Fruit fly (Drosophila melanogaster) whole organism, wandering third instar larva: ENCODE results near the gene Ugt303B2.

Experiments used
- Abd-B ChIP-seq: fragments of >200 bp; optimal IDR thresholded peaks from 2 replicates; lab custom pipeline; 2017; ENCODE audit warnings: missing biosample characterization, missing genetic modification characterization
- CG32264 ChIP-seq: fragments of 200-800 bp; sonication (Bioruptor generic); optimal IDR thresholded peaks from 2 replicates; lab custom pipeline; 2016; ENCODE audit warnings: missing biosample characterization, missing genetic modification characterization
- CG9705 ChIP-seq: fragments of 200-800 bp; sonication (Bioruptor generic); optimal IDR thresholded peaks from 2 replicates; lab custom pipeline; 2018; ENCODE audit warnings: missing biosample characterization, mild to moderate bottlenecking, missing genetic modification characterization
- CrebA ChIP-seq: fragments of 200-800 bp; sonication (Bioruptor generic); optimal IDR thresholded peaks from 2 replicates; lab custom pipeline; 2016; ENCODE audit warnings: missing biosample characterization, mild to moderate bottlenecking, missing genetic modification characterization, borderline replicate concordance
- Dfd ChIP-seq: fragments of >200 bp; optimal IDR thresholded peaks from 2 replicates; lab custom pipeline; 2017; ENCODE audit warnings: missing biosample characterization, missing genetic modification characterization
- GATAd ChIP-seq: sonication (Bioruptor generic); optimal IDR thresholded peaks from 2 replicates; lab custom pipeline; 2016; ENCODE audit warnings: missing biosample characterization, missing genetic modification characterization
- Hr78 ChIP-seq: fragments of >200 bp; optimal IDR thresholded peaks from 2 replicates; lab custom pipeline; 2017; ENCODE audit warnings: missing biosample characterization, missing genetic modification characterization
- Hr83 ChIP-seq: fragments of 200-300 bp; sonication (Bioruptor generic); optimal IDR thresholded peaks from 2 replicates; lab custom pipeline; 2016; ENCODE audit warnings: missing biosample characterization, mild to moderate bottlenecking, missing genetic modification characterization, moderate library complexity; ENCODE audit not compliant: poor library complexity, severe bottlenecking
- Jra ChIP-seq: sonication (Bioruptor generic); optimal IDR thresholded peaks from 2 replicates; lab custom pipeline; 2016; ENCODE audit warnings: missing biosample characterization, missing genetic modification characterization
- Mio ChIP-seq: sonication (Bioruptor generic); optimal IDR thresholded peaks from 2 replicates; lab custom pipeline; 2016; ENCODE audit warnings: missing biosample characterization, missing genetic modification characterization
- Myc ChIP-seq: fragments of >200 bp; optimal IDR thresholded peaks from 2 replicates; lab custom pipeline; 2017
- OdsH ChIP-seq: fragments of 200-800 bp; sonication (Bioruptor generic); optimal IDR thresholded peaks from 2 replicates; lab custom pipeline; 2016; ENCODE audit warnings: missing biosample characterization, mild to moderate bottlenecking, missing genetic modification characterization
- Rel ChIP-seq, 2 experiments: fragments of 200-800 bp; sonication (Bioruptor generic) in 1 of 2; optimal IDR thresholded peaks; 2 replicates in 1 of 2; 3 replicates in 1 of 2; lab custom pipeline; 2016 to 2019; ENCODE audit warnings: mild to moderate bottlenecking in 2 of 2, missing biosample characterization in 2 of 2, missing genetic modification characterization in 2 of 2, moderate library complexity in 1 of 2
- Sp1 ChIP-seq: fragments of 200-800 bp; sonication (Bioruptor generic); optimal IDR thresholded peaks from 3 replicates; lab custom pipeline; 2019; ENCODE audit warnings: missing biosample characterization, mild to moderate bottlenecking, missing genetic modification characterization, moderate library complexity
- Vsx2 ChIP-seq: fragments of 200-300, 225-300 bp; sonication (Bioruptor generic); optimal IDR thresholded peaks from 2 replicates; lab custom pipeline; 2018; ENCODE audit warnings: missing biosample characterization, missing genetic modification characterization; ENCODE audit not compliant: partially characterized antibody
- br ChIP-seq: fragments of 200-800 bp; sonication (Bioruptor generic); optimal IDR thresholded peaks from 2 replicates; lab custom pipeline; 2016; ENCODE audit warnings: missing biosample characterization, missing genetic modification characterization
- brk ChIP-seq: fragments of 200-800 bp; sonication (Bioruptor generic); optimal IDR thresholded peaks from 2 replicates; lab custom pipeline; 2016; ENCODE audit warnings: missing biosample characterization, mild to moderate bottlenecking, missing genetic modification characterization
- dsf ChIP-seq: sonication (Bioruptor generic); optimal IDR thresholded peaks from 2 replicates; lab custom pipeline; 2016; ENCODE audit warnings: missing biosample characterization, missing genetic modification characterization, borderline replicate concordance
- ey ChIP-seq: fragments of 200-800 bp; sonication (Bioruptor generic); optimal IDR thresholded peaks from 2 replicates; lab custom pipeline; 2016; ENCODE audit warnings: missing biosample characterization, missing genetic modification characterization
- foxo ChIP-seq, 2 experiments: fragments of 200-800 bp; sonication (Bioruptor generic); optimal IDR thresholded peaks; 2 replicates in 1 of 2; 3 replicates in 1 of 2; lab custom pipeline; 2016 to 2017; ENCODE audit warnings: missing biosample characterization in 2 of 2, missing genetic modification characterization in 2 of 2
- fru ChIP-seq: fragments of 200-800 bp; sonication (Bioruptor generic); optimal IDR thresholded peaks from 3 replicates; lab custom pipeline; 2016; ENCODE audit warnings: missing biosample characterization, mild to moderate bottlenecking, missing genetic modification characterization
- h ChIP-seq: fragments of 200-800 bp; sonication (Bioruptor generic); optimal IDR thresholded peaks from 3 replicates; lab custom pipeline; 2016; ENCODE audit warnings: missing biosample characterization, mild to moderate bottlenecking, missing genetic modification characterization
- jim ChIP-seq: fragments of 175-275, 200-325 bp; sonication (Bioruptor generic); optimal IDR thresholded peaks from 2 replicates; lab custom pipeline; 2016; ENCODE audit warnings: missing biosample characterization, mild to moderate bottlenecking, missing genetic modification characterization
- lola ChIP-seq: fragments of >200 bp; optimal IDR thresholded peaks from 2 replicates; lab custom pipeline; 2017; ENCODE audit warnings: missing biosample characterization, missing genetic modification characterization
- psq ChIP-seq: fragments of 200-800 bp; sonication (Bioruptor generic); optimal IDR thresholded peaks from 3 replicates; lab custom pipeline; 2017; ENCODE audit warnings: missing biosample characterization, mild to moderate bottlenecking, missing genetic modification characterization, moderate library complexity
- sage ChIP-seq: fragments of 200-800 bp; sonication (Bioruptor generic); optimal IDR thresholded peaks from 2 replicates; lab custom pipeline; 2016; ENCODE audit warnings: missing biosample characterization, mild to moderate bottlenecking, missing genetic modification characterization
- sv ChIP-seq: fragments of 200-800 bp; sonication (Bioruptor generic); optimal IDR thresholded peaks from 3 replicates; lab custom pipeline; 2016; ENCODE audit warnings: missing biosample characterization, missing genetic modification characterization
- usp ChIP-seq: fragments of >200 bp; optimal IDR thresholded peaks from 2 replicates; lab custom pipeline; 2017; ENCODE audit warnings: missing biosample characterization, missing genetic modification characterization
- woc ChIP-seq: sonication (Bioruptor generic); optimal IDR thresholded peaks from 2 replicates; lab custom pipeline; 2016; ENCODE audit warnings: missing biosample characterization, mild to moderate bottlenecking, missing genetic modification characterization

Gene Ugt303B2

dm6 chr3R:23530886-23531285 is 7.8 kb downstream of the Ugt303B2 start, which contains the start of gene CG10175:
Gene CG10175, minus strand, starts transcription at chr3R:23530986.
- TF ChIP-seq Hr78 (GFP tag; lab: Kevin White, UChicago): no peak
- TF ChIP-seq Jra (GFP tag; lab: Kevin White, UChicago): no peak
- TF ChIP-seq Rel (GFP tag; optimal IDR thresholded peaks at IDR 0.05; lab: Kevin White, UChicago): no peak
- no peak for TF ChIP-seq Rel (tag; optimal IDR thresholded peaks at IDR 0.05; lab: Kevin White, UChicago)
- no peak for TF ChIP-seq sv (GFP tag; lab: Kevin White, UChicago)

- TF ChIP-seq OdsH (GFP tag; lab: Kevin White, UChicago) (no peak), Rel (GFP tag; optimal IDR thresholded peaks at IDR 0.05; lab: Kevin White, UChicago) (no peak), Rel (tag; optimal IDR thresholded peaks at IDR 0.05; lab: Kevin White, UChicago) (no peak), GATAd (GFP tag; lab: Kevin White, UChicago) (no peak), Abd-B (GFP tag; lab: Kevin White, UChicago) (no peak), usp (GFP tag; lab: Kevin White, UChicago) (no peak), lola (GFP tag; lab: Kevin White, UChicago) (no peak), h (GFP tag; lab: Kevin White, UChicago) (no peak), Vsx2 (GFP tag; lab: Kevin White, UChicago) (no peak), sage (GFP tag; lab: Kevin White, UChicago) (no peak), foxo (GFP tag; optimal IDR thresholded peaks at IDR 0.05; lab: Kevin White, UChicago) (no peak), br (GFP tag; lab: Kevin White, UChicago) (no peak), woc (no peak), ey (GFP tag; lab: Kevin White, UChicago) (no peak), Hr78 (GFP tag; lab: Kevin White, UChicago) (no peak), Jra (GFP tag; lab: Kevin White, UChicago) (no peak), Mio (GFP tag; lab: Kevin White, UChicago) (no peak)
Observed at dm6 chr3R:23527396-23527795, 11.3 kb downstream of the Ugt303B2 start.

dm6 chr3R:23526069-23526468 is 12.6 kb downstream of the Ugt303B2 start:
- TF ChIP-seq Abd-B (GFP tag; lab: Kevin White, UChicago) (no peak), Sp1 (GFP tag; lab: Kevin White, UChicago) (no peak), ey (GFP tag; lab: Kevin White, UChicago) (no peak)
- TF ChIP-seq, all 38 proteins: peak for 0

- TF ChIP-seq fru: no peak
- TF ChIP-seq psq (GFP tag; lab: Kevin White, UChicago): no peak
- no peak for TF ChIP-seq woc
- no peak for TF ChIP-seq CrebA (GFP tag; lab: Kevin White, UChicago)
- no peak for TF ChIP-seq lola (GFP tag; lab: Kevin White, UChicago)
- no peak for TF ChIP-seq usp (GFP tag; lab: Kevin White, UChicago)
- TF ChIP-seq CG9705 (GFP tag; lab: Kevin White, UChicago): no peak
- no peak for TF ChIP-seq foxo (GFP tag; optimal IDR thresholded peaks at IDR 0.05; lab: Kevin White, UChicago)
- TF ChIP-seq Myc (lab: Kevin White, UChicago): no peak
- TF ChIP-seq Dfd (GFP tag; lab: Kevin White, UChicago): no peak
- TF ChIP-seq sage (GFP tag; lab: Kevin White, UChicago): no peak
- TF ChIP-seq dsf (GFP tag; lab: Kevin White, UChicago): no peak
- TF ChIP-seq jim (GFP tag; lab: Kevin White, UChicago): no peak
- TF ChIP-seq Abd-B (GFP tag; lab: Kevin White, UChicago): no peak
- TF ChIP-seq br (GFP tag; lab: Kevin White, UChicago): no peak
Observed at dm6 chr3R:23522296-23522695, 16.4 kb downstream of the Ugt303B2 start.

DNA sequence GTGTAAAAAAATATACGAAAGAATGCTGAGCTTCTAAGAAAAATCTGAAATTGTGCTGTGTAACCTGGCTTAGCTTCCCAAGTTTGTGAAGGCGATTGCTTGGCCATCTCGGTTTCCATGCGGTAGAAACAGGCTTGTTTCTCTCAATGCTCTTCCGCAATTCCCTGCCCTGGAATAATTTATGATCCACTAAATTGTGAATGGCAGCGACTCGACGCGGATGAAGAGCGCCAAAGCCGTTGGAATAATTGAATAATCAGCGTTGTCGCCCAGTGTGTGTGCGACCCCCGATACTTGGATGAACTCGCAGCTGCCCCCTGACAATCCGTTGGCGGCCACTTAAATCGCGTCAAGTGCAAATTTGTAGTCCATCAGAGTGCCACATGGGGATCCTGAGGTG is 17.2 kb downstream of the Ugt303B2 start, which contains the start of gene CG10177:
CG10177 (minus strand) TSS at position 101 of the 400 bp plus-strand sequence.
- TF ChIP-seq CrebA (GFP tag; lab: Kevin White, UChicago) (no peak), Hr83 (no peak), psq (GFP tag; lab: Kevin White, UChicago) (no peak), Mio (GFP tag; lab: Kevin White, UChicago) (no peak), CG32264 (GFP tag; lab: Kevin White, UChicago) (no peak), Dfd (GFP tag; lab: Kevin White, UChicago) (no peak), Vsx2 (GFP tag; lab: Kevin White, UChicago) (no peak), fru (no peak), brk (GFP tag; lab: Kevin White, UChicago) (no peak), CG9705 (GFP tag; lab: Kevin White, UChicago) (no peak), woc (no peak), OdsH (GFP tag; lab: Kevin White, UChicago) (no peak)
